Worm (Caenorhabditis elegans): ENCODE measurements around the gene F08F8.6.

DNA sequence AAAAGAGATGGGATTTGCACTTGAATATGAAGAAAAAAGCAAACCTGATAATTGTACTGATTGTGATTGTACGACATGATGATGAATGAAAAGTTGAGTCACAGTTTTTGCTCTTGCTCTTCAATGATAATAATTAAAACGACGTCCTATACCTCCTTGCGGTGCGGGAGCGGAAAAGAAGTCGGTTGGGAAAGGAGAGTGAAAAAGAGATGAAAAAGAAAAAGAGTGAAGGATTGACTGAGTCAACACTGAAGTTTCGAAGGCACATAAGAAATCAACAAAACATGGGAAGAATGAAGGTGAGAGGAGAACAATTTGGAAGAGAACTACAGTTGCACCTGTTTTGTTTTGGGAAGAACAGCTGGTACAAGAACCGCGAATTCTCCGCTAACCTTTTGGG is 24.1 kb upstream of the F08F8.6 start, which contains the start of gene F56C9.8:
- no peak for TF ChIP-seq ceh-36 (tag; optimal IDR thresholded peaks at IDR 0.05)
- no peak for TF ChIP-seq B0310.2 (tag; optimal IDR thresholded peaks at IDR 0.05)
- TF ChIP-seq ama-1 (optimal IDR thresholded peaks at IDR 0.05): no peak
- no peak for TF ChIP-seq F13C5.2 (tag; optimal IDR thresholded peaks at IDR 0.05)
- TF ChIP-seq sea-1 (GFP tag; conservative IDR thresholded peaks at IDR 0.05): no peak
- no peak for TF ChIP-seq tbx-11 (GFP tag; IDR thresholded peaks at IDR 0.05)
- TF ChIP-seq pes-1 (GFP tag; IDR thresholded peaks at IDR 0.05): no peak

Measured in whole organism, early embryonic.